Fruit fly (Drosophila melanogaster): ENCODE results near the gene per.

Gene per

DNA sequence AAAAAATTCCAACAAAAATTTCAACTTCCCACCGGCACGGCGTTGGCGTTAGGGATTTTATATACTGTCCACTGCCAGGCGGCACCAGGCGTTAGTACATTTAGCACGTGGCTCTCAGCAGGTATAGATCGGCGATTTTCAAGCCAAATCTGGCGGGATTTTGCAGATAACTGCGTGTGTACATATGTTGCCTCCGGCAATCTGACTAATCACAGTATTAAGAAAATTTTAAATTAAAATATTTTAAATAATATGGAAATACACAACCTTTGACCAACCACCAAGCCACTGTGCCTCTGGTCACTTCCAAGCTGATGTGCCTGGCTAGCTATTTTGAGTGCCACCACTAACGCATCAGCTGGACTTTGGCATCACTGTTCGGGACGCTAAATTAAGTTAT, 46.7 kb downstream of the per start, which contains the start of the genes ttm50 and CG2712 (continued):
- TF ChIP-seq CG10543 (GFP tag; optimal IDR thresholded peaks at IDR 0.05): peak; percentile 81
- TF ChIP-seq wek (GFP tag; optimal IDR thresholded peaks at IDR 0.05): no peak
- TF ChIP-seq CG34224 (GFP tag; IDR thresholded peaks at IDR 0.05; ENCODE audit: partially characterized antibody): no peak
- no peak for TF ChIP-seq CG15601 (tag; optimal IDR thresholded peaks at IDR 0.05)
- TF ChIP-seq H2.0 (GFP tag; IDR thresholded peaks at IDR 0.05): no peak
- TF ChIP-seq TFAM (GFP tag; optimal IDR thresholded peaks at IDR 0.05): no peak
- TF ChIP-seq CG16779 (GFP tag; IDR thresholded peaks at IDR 0.05): no peak
- TF ChIP-seq slou (GFP tag; optimal IDR thresholded peaks at IDR 0.05): no peak
- TF ChIP-seq CG31224 (GFP tag; IDR thresholded peaks at IDR 0.05): 0 out of 2 replicates have a peak, but pooled peaks have one; percentile 40
- 0 out of 3 replicates have a peak, but pooled peaks have one; percentile 32 for TF ChIP-seq ase (GFP tag; IDR thresholded peaks at IDR 0.05)
- TF ChIP-seq row (GFP tag; IDR thresholded peaks at IDR 0.05): peak; percentile 93
- peak; percentile 47 for TF ChIP-seq Usf (GFP tag; optimal IDR thresholded peaks at IDR 0.05)
- peak; percentile 31 for TF ChIP-seq Sry-δ (GFP tag; optimal IDR thresholded peaks at IDR 0.05)
- no peak for TF ChIP-seq CG15269 (tag; optimal IDR thresholded peaks at IDR 0.05)
- no peak for TF ChIP-seq CG4854 (GFP tag; optimal IDR thresholded peaks at IDR 0.05)
- TF ChIP-seq gsb (GFP tag; IDR thresholded peaks at IDR 0.05): no peak; the same call in 1 of the 2 replicates
- peak in 1 of 2 experiments; percentile 23 for TF ChIP-seq insv (GFP tag; optimal IDR thresholded peaks at IDR 0.05)
- 0 out of 3 replicates have a peak, but pooled peaks have one; percentile 47 for TF ChIP-seq Dbx (GFP tag; IDR thresholded peaks at IDR 0.05)
- TF ChIP-seq CG7786 (GFP tag; optimal IDR thresholded peaks at IDR 0.05): no peak
- no peak for TF ChIP-seq odd (GFP tag; optimal IDR thresholded peaks at IDR 0.05)
- TF ChIP-seq CG6854 (GFP tag; optimal IDR thresholded peaks at IDR 0.05): no peak
- TF ChIP-seq Dll (GFP tag; IDR thresholded peaks at IDR 0.05; ENCODE audit: partially characterized antibody): 0 out of 4 replicates have a peak, but pooled peaks have one; percentile 14
- TF ChIP-seq bowl (GFP tag; IDR thresholded peaks at IDR 0.05): no peak
- peak; percentile 50 for TF ChIP-seq CG4617 (GFP tag; optimal IDR thresholded peaks at IDR 0.05; ENCODE audit: borderline replicate concordance)
- TF ChIP-seq CG17802 (tag; optimal IDR thresholded peaks at IDR 0.05): no peak
- peak; percentile 38 for TF ChIP-seq Nf-YB (GFP tag; optimal IDR thresholded peaks at IDR 0.05)
- TF ChIP-seq tgo (GFP tag; IDR thresholded peaks at IDR 0.05): peak; percentile 49; the same call in 1 of the 3 replicates
- TF ChIP-seq CG9932 (GFP tag; IDR thresholded peaks at IDR 0.05): peak; percentile 75
- no peak for TF ChIP-seq CG2199 (GFP tag; IDR thresholded peaks at IDR 0.05)
- TF ChIP-seq CrebB (tag; optimal IDR thresholded peaks at IDR 0.05): no peak
- no peak for TF ChIP-seq grn (GFP tag; optimal IDR thresholded peaks at IDR 0.05)
- no peak for TF ChIP-seq CG7745 (tag; optimal IDR thresholded peaks at IDR 0.05)
- no peak for TF ChIP-seq Trl (optimal IDR thresholded peaks at IDR 0.05)
- TF ChIP-seq Trl (GFP tag; optimal IDR thresholded peaks at IDR 0.05): no peak
- no peak for TF ChIP-seq Dfd (GFP tag; optimal IDR thresholded peaks at IDR 0.05)
- TF ChIP-seq CG8359 (GFP tag; optimal IDR thresholded peaks at IDR 0.05; ENCODE audit: borderline replicate concordance): no peak
- peak; percentile 70 for TF ChIP-seq Xbp1 (GFP tag; optimal IDR thresholded peaks at IDR 0.05)
- peak; percentile 68 for TF ChIP-seq Abd-B (GFP tag; optimal IDR thresholded peaks at IDR 0.05)
- TF ChIP-seq otp (GFP tag; IDR thresholded peaks at IDR 0.05): 0 out of 3 replicates have a peak, but pooled peaks have one; percentile 34
- TF ChIP-seq sisA (GFP tag; IDR thresholded peaks at IDR 0.05): peak; percentile 40; the same call in 1 of the 2 replicates
- TF ChIP-seq CG15696 (tag; optimal IDR thresholded peaks at IDR 0.05): peak; percentile 59
- peak; percentile 54 for TF ChIP-seq Ssrp (tag; optimal IDR thresholded peaks at IDR 0.05)
- TF ChIP-seq CG7556 (GFP tag; optimal IDR thresholded peaks at IDR 0.05): peak; percentile 48
- no peak for TF ChIP-seq dimm (GFP tag; IDR thresholded peaks at IDR 0.05)
- no peak for TF ChIP-seq Nf-YA (GFP tag; IDR thresholded peaks at IDR 0.05)
- TF ChIP-seq jumu (GFP tag; optimal IDR thresholded peaks at IDR 0.05): no peak
- TF ChIP-seq CG15011 (GFP tag; optimal IDR thresholded peaks at IDR 0.05): no peak
- TF ChIP-seq CG8281 (tag; optimal IDR thresholded peaks at IDR 0.05): peak; percentile 27
- TF ChIP-seq Opbp (GFP tag; IDR thresholded peaks at IDR 0.05; ENCODE audit: partially characterized antibody): no peak
- no peak for TF ChIP-seq Sox102F (GFP tag; optimal IDR thresholded peaks at IDR 0.05)
- TF ChIP-seq CG6654 (GFP tag; optimal IDR thresholded peaks at IDR 0.05): no peak

All from whole organism, embryonic.